Worm (Caenorhabditis elegans): Measurements from ENCODE around the gene F36G3.1.

Gene F36G3.1

ce11 chrX:9764822-9765221 is 24.2 kb downstream of the F36G3.1 start, which contains the start of gene slc-17.9:
Gene slc-17.9, minus strand, starts transcription at chrX:9764922.
- no peak for TF ChIP-seq ceh-24 (tag; optimal IDR thresholded peaks at IDR 0.05)
- no peak for TF ChIP-seq C08G9.2 (tag; optimal IDR thresholded peaks at IDR 0.05)
- no peak for TF ChIP-seq ceh-9 (tag; optimal IDR thresholded peaks at IDR 0.05)
- TF ChIP-seq zip-5 (tag; optimal IDR thresholded peaks at IDR 0.05), result no peak
- TF ChIP-seq hlh-15 (tag; optimal IDR thresholded peaks at IDR 0.05), result no peak
- no peak for TF ChIP-seq pat-9 (tag; optimal IDR thresholded peaks at IDR 0.05)
- no peak for TF ChIP-seq sox-4 (tag; optimal IDR thresholded peaks at IDR 0.05)
- TF ChIP-seq nhr-232 (tag; optimal IDR thresholded peaks at IDR 0.05), result no peak
- TF ChIP-seq Y22D7AL.16 (tag; optimal IDR thresholded peaks at IDR 0.05), result no peak
- TF ChIP-seq T23F11.4 (GFP tag; optimal IDR thresholded peaks at IDR 0.05), result no peak
- TF ChIP-seq ceh-34 (tag; optimal IDR thresholded peaks at IDR 0.05), result no peak
- TF ChIP-seq ceh-30 (tag; optimal IDR thresholded peaks at IDR 0.05), result no peak
- TF ChIP-seq unc-3 (GFP tag; conservative IDR thresholded peaks at IDR 0.05), result no peak
- no peak for TF ChIP-seq unc-3 (tag; optimal IDR thresholded peaks at IDR 0.05)
- no peak for TF ChIP-seq tbx-7 (tag; optimal IDR thresholded peaks at IDR 0.05)
- TF ChIP-seq ceh-22 (tag; optimal IDR thresholded peaks at IDR 0.05), result no peak

ce11 chrX:9763903-9764302 is 25.1 kb downstream of the F36G3.1 start:
- TF ChIP-seq hlh-15 (tag; optimal IDR thresholded peaks at IDR 0.05) (no peak), fkh-10 (GFP tag; optimal IDR thresholded peaks at IDR 0.05) (no peak)

ce11 chrX:9761266-9761665 is 27.7 kb downstream of the F36G3.1 start, which contains the start of gene T09B9.3:
Gene T09B9.3, minus strand, starts transcription at chrX:9761366.
- TF ChIP-seq nfya-1 (tag; optimal IDR thresholded peaks at IDR 0.05) (no peak), zip-5 (tag; optimal IDR thresholded peaks at IDR 0.05) (no peak), unc-86 (tag; optimal IDR thresholded peaks at IDR 0.05) (no peak), ceh-14 (tag; optimal IDR thresholded peaks at IDR 0.05) (no peak), ztf-16 (tag; optimal IDR thresholded peaks at IDR 0.05) (no peak)

- TF ChIP-seq hlh-13 (GFP tag; optimal IDR thresholded peaks at IDR 0.05), result no peak
These were observed 32.0 kb downstream of the F36G3.1 start, which contains the start of gene T09B9.1 for ce11 chrX:9756971-9757370. Gene T09B9.1, plus strand, starts transcription at chrX:9757271.

- TF ChIP-seq ceh-48 (tag; optimal IDR thresholded peaks at IDR 0.05), result no peak
- TF ChIP-seq sox-2 (GFP tag; IDR thresholded peaks at IDR 0.05), result no peak
- TF ChIP-seq ceh-6 (GFP tag; optimal IDR thresholded peaks at IDR 0.05), result no peak
- no peak for TF ChIP-seq ahr-1 (tag; optimal IDR thresholded peaks at IDR 0.05)
- no peak for TF ChIP-seq C08G9.2 (tag; optimal IDR thresholded peaks at IDR 0.05)
- no peak for TF ChIP-seq dmd-4 (tag; optimal IDR thresholded peaks at IDR 0.05; ENCODE audit: borderline replicate concordance)
- TF ChIP-seq ztf-16 (tag; optimal IDR thresholded peaks at IDR 0.05), result no peak
- TF ChIP-seq ceh-14 (tag; optimal IDR thresholded peaks at IDR 0.05), result no peak
- TF ChIP-seq ceh-2 (tag; optimal IDR thresholded peaks at IDR 0.05), result no peak
- TF ChIP-seq syd-9 (tag; optimal IDR thresholded peaks at IDR 0.05), result no peak
- TF ChIP-seq ets-4 (tag; optimal IDR thresholded peaks at IDR 0.05), result no peak
- TF ChIP-seq fax-1 (tag; optimal IDR thresholded peaks at IDR 0.05), result no peak
- no peak for TF ChIP-seq madf-2 (tag; optimal IDR thresholded peaks at IDR 0.05)
- TF ChIP-seq ceh-45 (GFP tag; IDR thresholded peaks at IDR 0.05), result no peak
- no peak for TF ChIP-seq F13H6.1 (tag; optimal IDR thresholded peaks at IDR 0.05)
- TF ChIP-seq unc-42 (tag; optimal IDR thresholded peaks at IDR 0.05), result no peak
- TF ChIP-seq pat-9 (tag; optimal IDR thresholded peaks at IDR 0.05), result no peak
- TF ChIP-seq gmeb-2 (tag; optimal IDR thresholded peaks at IDR 0.05), result no peak
These were observed 34.5 kb downstream of the F36G3.1 start for ce11 chrX:9754537-9754936.

Data from whole organism, late embryonic.